Fruit fly (Drosophila melanogaster): ENCODE measurements around the gene CG42353.

The CG42353 gene

DNA sequence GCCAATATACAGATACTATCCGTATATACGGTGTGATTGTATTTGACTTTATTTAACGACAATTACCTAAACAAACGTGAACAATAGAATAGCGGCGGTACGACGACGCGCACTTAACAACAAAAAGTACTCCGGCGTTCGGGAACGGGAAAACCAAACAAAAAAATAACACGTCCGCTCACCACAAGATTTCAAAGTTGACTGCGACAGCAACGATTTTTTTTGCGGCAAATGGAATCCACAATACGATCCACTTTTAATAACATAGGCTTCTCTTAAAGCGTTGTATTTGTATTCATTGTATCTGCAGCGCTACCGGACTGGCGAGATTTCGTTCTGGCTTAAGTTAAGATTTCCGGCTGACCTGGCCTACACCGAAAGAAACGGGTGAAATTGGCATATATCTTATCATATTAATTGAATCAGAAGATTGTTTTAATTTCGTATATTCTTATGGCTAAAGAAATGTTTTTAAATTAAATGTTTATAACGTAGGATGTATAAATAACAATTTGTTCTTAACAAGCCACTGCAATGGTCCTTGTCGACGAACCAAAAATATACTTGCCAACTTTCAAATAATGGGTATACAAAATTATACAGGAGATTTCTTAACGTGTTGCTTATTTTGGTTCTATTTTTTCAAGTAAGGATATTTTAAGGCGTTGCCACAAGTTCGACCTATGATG lies at the start of gene CG42353, which contains the start of gene CG42354 (continued):
- TF ChIP-seq ssp (GFP tag; IDR thresholded peaks at IDR 0.05) (peak; percentile 90), Med (GFP tag) (peak; percentile 96), HmgD (GFP tag; optimal IDR thresholded peaks at IDR 0.05) (peak; percentile 44), CG7987 (GFP tag; optimal IDR thresholded peaks at IDR 0.05) (peak; percentile 86), jumu (GFP tag; optimal IDR thresholded peaks at IDR 0.05) (peak; percentile 45), Max (GFP tag; optimal IDR thresholded peaks at IDR 0.05) (peak; percentile 95), MBD-R2 (GFP tag; IDR thresholded peaks at IDR 0.05) (peak; percentile 84), inv (GFP tag; IDR thresholded peaks at IDR 0.05; ENCODE audit: partially characterized antibody) (no peak), ato (GFP tag; IDR thresholded peaks at IDR 0.05; ENCODE audit: partially characterized antibody) (0 out of 2 replicates have a peak, but pooled peaks have one; percentile 63), Abd-B (GFP tag; optimal IDR thresholded peaks at IDR 0.05) (peak; percentile 97), CG12219 (GFP tag; optimal IDR thresholded peaks at IDR 0.05) (peak; percentile 96), CG12659 (GFP tag; optimal IDR thresholded peaks at IDR 0.05) (peak; percentile 96), psq (GFP tag; optimal IDR thresholded peaks at IDR 0.05) (peak; percentile 81), CG30403 (GFP tag; optimal IDR thresholded peaks at IDR 0.05) (peak; percentile 98), CG5245 (GFP tag; optimal IDR thresholded peaks at IDR 0.05) (peak; percentile 91), jigr1 (GFP tag; IDR thresholded peaks at IDR 0.05) (peak; percentile 89; the same call in 2 of the 3 replicates), CG18764 (GFP tag; optimal IDR thresholded peaks at IDR 0.05) (peak; percentile 94), Bgb (GFP tag; IDR thresholded peaks at IDR 0.05; ENCODE audit: partially characterized antibody) (peak; percentile 63; the same call in 1 of the 2 replicates), bbx (GFP tag; IDR thresholded peaks at IDR 0.05; ENCODE audit: partially characterized antibody) (peak; percentile 66), dysf (GFP tag; IDR thresholded peaks at IDR 0.05) (peak; percentile 97), Taf1 (GFP tag; IDR thresholded peaks at IDR 0.05) (peak; percentile 66), Ravus (GFP tag; IDR thresholded peaks at IDR 0.05) (peak; percentile 79), CG7271 (tag; optimal IDR thresholded peaks at IDR 0.05) (peak; percentile 80), sens-2 (GFP tag; IDR thresholded peaks at IDR 0.05) (peak; percentile 89), Fer2 (tag; optimal IDR thresholded peaks at IDR 0.05) (peak; percentile 90), unc-4 (GFP tag; IDR thresholded peaks at IDR 0.05; ENCODE audit: partially characterized antibody) (no peak), CG34376 (GFP tag; optimal IDR thresholded peaks at IDR 0.05) (peak; percentile 93), wdn (GFP tag; IDR thresholded peaks at IDR 0.05) (peak; percentile 82), Side (GFP tag; optimal IDR thresholded peaks at IDR 0.05) (peak; percentile 51), HLH4C (GFP tag; IDR thresholded peaks at IDR 0.05; ENCODE audit: partially characterized antibody) (no peak), CG18011 (GFP tag; optimal IDR thresholded peaks at IDR 0.05) (peak; percentile 81), salm (tag; optimal IDR thresholded peaks at IDR 0.05) (peak; percentile 92), CG8765 (GFP tag; IDR thresholded peaks at IDR 0.05) (peak; percentile 91), CG42726 (GFP tag; IDR thresholded peaks at IDR 0.05; ENCODE audit: partially characterized antibody) (peak; percentile 29; the same call in 1 of the 2 replicates), CG14860 (GFP tag; IDR thresholded peaks at IDR 0.05; ENCODE audit: partially characterized antibody) (no peak), Sox100B (GFP tag; optimal IDR thresholded peaks at IDR 0.05) (peak; percentile 96), H2.0 (GFP tag; IDR thresholded peaks at IDR 0.05) (peak; percentile 90), HLH54F (GFP tag; optimal IDR thresholded peaks at IDR 0.05) (peak; percentile 95), ems (GFP tag; optimal IDR thresholded peaks at IDR 0.05) (peak; percentile 91), sna (GFP tag; IDR thresholded peaks at IDR 0.05; ENCODE audit: partially characterized antibody) (no peak), NC2α (GFP tag; optimal IDR thresholded peaks at IDR 0.05) (peak; percentile 88), yki (optimal IDR thresholded peaks at IDR 0.05) (no peak), shn (GFP tag; optimal IDR thresholded peaks at IDR 0.05) (peak; percentile 96), peb (GFP tag; IDR thresholded peaks at IDR 0.05) (peak; percentile 91), CG32767 (GFP tag; IDR thresholded peaks at IDR 0.05) (peak; percentile 95), ERR (GFP tag; optimal IDR thresholded peaks at IDR 0.05) (no peak), CG9437 (GFP tag; optimal IDR thresholded peaks at IDR 0.05) (peak; percentile 90), pan (optimal IDR thresholded peaks at IDR 0.05) (no peak), pan (GFP tag; optimal IDR thresholded peaks at IDR 0.05 in 1 of 2, IDR thresholded peaks at IDR 0.05 in 1 of 2) (peak in 1 of 2 experiments; percentile 95), al (GFP tag; IDR thresholded peaks at IDR 0.05) (peak; percentile 88)
